Fruit fly (Drosophila melanogaster) S2 (cell line): Measurements from ENCODE around the gene rdog.

Experiments used
- CG8478 ChIP-seq: fragments of >200 bp; optimal IDR thresholded peaks from 2 replicates; lab custom pipeline; 2018
- CTCF ChIP-seq, 2 experiments: fragments of >200 bp; optimal IDR thresholded peaks; 2 replicates each; lab custom pipeline; 2018

DNA sequence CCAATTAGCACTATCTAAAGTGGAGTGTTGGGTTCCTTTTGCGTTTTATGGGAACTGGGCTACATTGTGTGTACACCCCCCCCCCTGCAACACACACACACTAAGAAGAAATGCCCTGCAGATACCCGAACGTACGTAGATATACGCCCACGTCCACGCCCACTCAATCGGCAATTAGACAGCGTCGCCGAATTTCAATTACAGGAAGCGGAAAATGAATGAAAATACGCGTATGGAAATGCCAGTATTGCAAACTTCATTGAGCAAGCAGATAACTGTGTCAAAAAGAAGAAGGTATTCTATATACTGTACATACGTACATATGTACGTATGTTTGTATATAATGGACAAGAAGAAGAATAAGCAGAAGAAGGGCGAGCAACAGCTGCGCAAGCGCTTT, 55.5 kb downstream of the rdog start:
- no peak for TF ChIP-seq CG8478 (lab: Kevin White, UChicago)
- no peak for TF ChIP-seq CTCF (optimal IDR thresholded peaks at IDR 0.05; lab: Kevin White, UChicago)
